Fruit fly (Drosophila melanogaster): Measurements from ENCODE around the gene FER.
A peak's percentile ranks its signal among the peaks of the same experiment; 100 is the strongest.

FER gene

DNA sequence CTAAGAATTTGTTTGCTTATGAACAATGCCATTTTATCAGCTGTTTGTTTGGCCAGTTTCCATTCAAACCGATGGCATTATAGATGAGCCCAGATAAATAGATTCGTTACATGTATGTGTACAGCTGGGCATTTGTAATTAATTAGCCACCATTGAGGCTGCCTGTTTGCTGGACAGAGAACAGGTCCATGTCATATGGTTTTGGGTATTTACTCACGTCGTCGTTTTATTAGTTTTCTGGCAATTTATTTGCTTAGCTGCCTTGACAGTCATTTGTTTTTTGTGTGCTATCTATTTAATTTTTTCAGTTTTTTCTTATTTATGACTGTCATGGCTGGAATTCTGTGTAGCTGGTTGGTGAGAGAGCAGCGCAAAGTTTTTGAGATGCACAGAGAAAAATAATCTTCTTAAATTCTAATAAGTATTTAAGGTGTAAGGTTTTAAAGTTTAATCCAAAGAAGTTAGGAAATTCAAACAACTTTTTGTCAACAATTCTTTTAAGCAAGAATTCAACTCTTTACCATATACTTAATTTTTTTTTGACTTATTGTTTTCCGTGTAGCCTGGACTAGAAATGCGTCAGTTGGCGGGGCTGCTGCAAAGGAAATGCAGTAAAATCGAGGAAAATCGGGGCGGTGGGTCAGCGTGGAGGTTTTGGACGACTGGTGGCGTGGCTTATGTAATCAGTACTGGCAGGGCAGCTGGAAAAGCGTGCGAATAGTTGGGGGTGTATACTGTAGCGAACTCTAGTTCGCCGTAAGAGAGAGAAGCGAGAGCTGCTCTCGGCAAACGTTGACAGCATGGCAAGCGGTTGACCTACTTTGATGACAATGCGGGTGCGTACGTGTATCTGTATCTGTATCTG, 40.4 kb upstream of the FER start (continued):
- TF ChIP-seq sisA (GFP tag; IDR thresholded peaks at IDR 0.05), result peak; percentile 50
- TF ChIP-seq corto (GFP tag; optimal IDR thresholded peaks at IDR 0.05), result no peak
- TF ChIP-seq jigr1 (GFP tag; IDR thresholded peaks at IDR 0.05), result peak; percentile 53; the same call in 1 of the 3 replicates
- TF ChIP-seq CG8478 (optimal IDR thresholded peaks at IDR 0.05), result no peak
- peak; percentile 95 for TF ChIP-seq vvl (GFP tag; IDR thresholded peaks at IDR 0.05)
- peak; percentile 50; the same call in 1 of the 3 replicates for TF ChIP-seq CG2199 (GFP tag; IDR thresholded peaks at IDR 0.05)
- TF ChIP-seq Hsf (GFP tag; optimal IDR thresholded peaks at IDR 0.05), result peak; percentile 84
- TF ChIP-seq chinmo (GFP tag; IDR thresholded peaks at IDR 0.05; ENCODE audit: partially characterized antibody), result peak; percentile 24; the same call in 2 of the 4 replicates
- 0 out of 3 replicates have a peak, but pooled peaks have one; percentile 32 for TF ChIP-seq sr (GFP tag; IDR thresholded peaks at IDR 0.05)
- TF ChIP-seq gce (GFP tag; IDR thresholded peaks at IDR 0.05), result peak; percentile 85
- TF ChIP-seq CG17568 (GFP tag; optimal IDR thresholded peaks at IDR 0.05), result peak; percentile 64
- TF ChIP-seq MBD-R2 (GFP tag; IDR thresholded peaks at IDR 0.05), result peak; percentile 54; the same call in 1 of the 2 replicates
- TF ChIP-seq bbx (GFP tag; IDR thresholded peaks at IDR 0.05; ENCODE audit: partially characterized antibody), result no peak
- TF ChIP-seq Camta (GFP tag; optimal IDR thresholded peaks at IDR 0.05), result peak; percentile 79
- TF ChIP-seq Opbp (GFP tag; IDR thresholded peaks at IDR 0.05; ENCODE audit: partially characterized antibody), result no peak
- peak; percentile 85 for TF ChIP-seq CG18262 (tag; optimal IDR thresholded peaks at IDR 0.05)
- peak; percentile 87 for TF ChIP-seq CG13424 (tag; optimal IDR thresholded peaks at IDR 0.05)
- no peak for TF ChIP-seq Doc3 (GFP tag; IDR thresholded peaks at IDR 0.05; ENCODE audit: partially characterized antibody)
- TF ChIP-seq CG10959 (GFP tag; IDR thresholded peaks at IDR 0.05), result 0 out of 2 replicates have a peak, but pooled peaks have one; percentile 22
- TF ChIP-seq CG31388 (GFP tag; optimal IDR thresholded peaks at IDR 0.05), result peak; percentile 44
- no peak for TF ChIP-seq hb (GFP tag; IDR thresholded peaks at IDR 0.05; ENCODE audit: partially characterized antibody)
- peak; percentile 40 for TF ChIP-seq abd-A (tag; optimal IDR thresholded peaks at IDR 0.05)
- peak; percentile 91 for TF ChIP-seq CG30403 (GFP tag; optimal IDR thresholded peaks at IDR 0.05)
- peak; percentile 67 for TF ChIP-seq eyg (GFP tag; optimal IDR thresholded peaks at IDR 0.05)
- TF ChIP-seq Deaf1 (tag; optimal IDR thresholded peaks at IDR 0.05), result peak; percentile 66
- TF ChIP-seq CG7357 (GFP tag; IDR thresholded peaks at IDR 0.05), result peak; percentile 74
- TF ChIP-seq H15 (GFP tag; IDR thresholded peaks at IDR 0.05), result peak; percentile 74
- TF ChIP-seq CG3726 (GFP tag; IDR thresholded peaks at IDR 0.05), result 0 out of 3 replicates have a peak, but pooled peaks have one; percentile 71
- TF ChIP-seq slp2 (GFP tag; optimal IDR thresholded peaks at IDR 0.05), result peak; percentile 72
- no peak for TF ChIP-seq mld (GFP tag; IDR thresholded peaks at IDR 0.05; ENCODE audit: partially characterized antibody)
- peak; percentile 60 for TF ChIP-seq tup (GFP tag; optimal IDR thresholded peaks at IDR 0.05)
- no peak for TF ChIP-seq D (optimal IDR thresholded peaks at IDR 0.05)
- peak; percentile 72 for TF ChIP-seq D (GFP tag; optimal IDR thresholded peaks at IDR 0.05)
- peak; percentile 63 for TF ChIP-seq tx (GFP tag; optimal IDR thresholded peaks at IDR 0.05)
- TF ChIP-seq CG11723 (GFP tag; optimal IDR thresholded peaks at IDR 0.05), result peak; percentile 75
- TF ChIP-seq CG43689 (GFP tag; IDR thresholded peaks at IDR 0.05), result peak; percentile 60; the same call in 1 of the 2 replicates
- peak; percentile 86 for TF ChIP-seq lilli (GFP tag; optimal IDR thresholded peaks at IDR 0.05)
- TF ChIP-seq CG4617 (GFP tag; optimal IDR thresholded peaks at IDR 0.05; ENCODE audit: borderline replicate concordance), result peak; percentile 48
- TF ChIP-seq h (optimal IDR thresholded peaks at IDR 0.05), result no peak
- TF ChIP-seq CG7839 (tag; optimal IDR thresholded peaks at IDR 0.05), result peak; percentile 84
- no peak; the same call in 1 of the 2 replicates for TF ChIP-seq Gsc (GFP tag; IDR thresholded peaks at IDR 0.05)
- TF ChIP-seq CG6654 (GFP tag; optimal IDR thresholded peaks at IDR 0.05), result peak; percentile 57
- TF ChIP-seq gem (tag; optimal IDR thresholded peaks at IDR 0.05), result peak; percentile 94
- TF ChIP-seq psq (GFP tag; optimal IDR thresholded peaks at IDR 0.05), result peak; percentile 51
- peak; percentile 84 for TF ChIP-seq zfh1 (GFP tag; IDR thresholded peaks at IDR 0.05)
- peak; percentile 85 for TF ChIP-seq caup (GFP tag; optimal IDR thresholded peaks at IDR 0.05; ENCODE audit: severe bottlenecking)
- TF ChIP-seq CG10431 (GFP tag; optimal IDR thresholded peaks at IDR 0.05), result peak; percentile 8
- no peak for TF ChIP-seq CG2129 (GFP tag; IDR thresholded peaks at IDR 0.05; ENCODE audit: partially characterized antibody)
- TF ChIP-seq fd102C (GFP tag; optimal IDR thresholded peaks at IDR 0.05), result no peak

Data from whole organism, embryonic.